Worm (Caenorhabditis elegans) whole organism, L2 larva: ENCODE measurements around the gene T23E7.2.
A peak's percentile ranks its signal among the peaks of the same experiment; 100 is the strongest.

Experiments used
- C34F6.9 ChIP-seq: fragments of 150-350 bp; optimal IDR thresholded peaks from 2 replicates; lab custom pipeline; 2014; ENCODE audit warnings: missing biosample characterization, missing genetic modification characterization
- F13H6.1 ChIP-seq: sonication (generic microtip); optimal IDR thresholded peaks from 2 replicates; lab custom pipeline; 2016; ENCODE audit warnings: missing genetic modification characterization, missing compliant biosample characterization
- Y55F3AM.14 ChIP-seq: fragments of 200-800 bp; sonication (Bioruptor generic); optimal IDR thresholded peaks from 2 replicates; lab custom pipeline; 2018; ENCODE audit warnings: mild to moderate bottlenecking, missing genetic modification characterization, missing compliant biosample characterization
- ZK546.5 ChIP-seq: sonication (generic microtip); optimal IDR thresholded peaks from 2 replicates; lab custom pipeline; 2017; ENCODE audit warnings: missing biosample characterization, missing genetic modification characterization
- aly-2 ChIP-seq: fragments of 150-350 bp; optimal IDR thresholded peaks from 2 replicates; lab custom pipeline; 2014; ENCODE audit warnings: missing biosample characterization, missing genetic modification characterization
- ama-1 ChIP-seq: fragments of 150-350 bp; optimal IDR thresholded peaks from 2 replicates; lab custom pipeline; 2018; ENCODE audit warnings: inconsistent platforms
- blmp-1 ChIP-seq: sonication (generic microtip); optimal IDR thresholded peaks from 2 replicates; lab custom pipeline; 2017; ENCODE audit warnings: missing genetic modification characterization, mild to moderate bottlenecking, missing compliant biosample characterization, antibody characterized with exemption, moderate library complexity; ENCODE audit not compliant: insufficient read depth
- ceh-82 ChIP-seq: fragments of 150-350 bp; optimal IDR thresholded peaks from 2 replicates; lab custom pipeline; 2014; ENCODE audit warnings: missing biosample characterization, missing genetic modification characterization
- crh-2 ChIP-seq: sonication (generic microtip); optimal IDR thresholded peaks from 2 replicates; lab custom pipeline; 2017; ENCODE audit warnings: missing biosample characterization, missing genetic modification characterization
- dmd-4 ChIP-seq: sonication (generic microtip); optimal IDR thresholded peaks from 2 replicates; lab custom pipeline; 2017; ENCODE audit warnings: missing biosample characterization, missing genetic modification characterization
- elt-1 ChIP-seq: fragments of 150-350 bp; optimal IDR thresholded peaks from 2 replicates; lab custom pipeline; 2014; ENCODE audit warnings: missing biosample characterization, missing genetic modification characterization
- elt-3 ChIP-seq: sonication (generic microtip); optimal IDR thresholded peaks from 2 replicates; lab custom pipeline; 2017; ENCODE audit warnings: missing biosample characterization, missing genetic modification characterization
- fos-1 ChIP-seq: fragments of 150-350 bp; optimal IDR thresholded peaks from 2 replicates; lab custom pipeline; 2014; ENCODE audit warnings: missing biosample characterization, missing genetic modification characterization
- gmeb-1 ChIP-seq: fragments of 150-350 bp; optimal IDR thresholded peaks from 2 replicates; lab custom pipeline; 2014; ENCODE audit warnings: missing biosample characterization, missing genetic modification characterization
- lin-11 ChIP-seq: fragments of 150-350 bp; sonication (generic microtip); optimal IDR thresholded peaks from 2 replicates; lab custom pipeline; 2014; ENCODE audit warnings: missing biosample characterization, missing genetic modification characterization, inconsistent platforms, mixed read lengths
- lin-13 ChIP-seq: fragments of 150-350 bp; optimal IDR thresholded peaks from 2 replicates; lab custom pipeline; 2014; ENCODE audit warnings: missing biosample characterization, missing genetic modification reagents, missing genetic modification characterization
- lin-39 ChIP-seq: fragments of 150-350 bp; optimal IDR thresholded peaks from 2 replicates; lab custom pipeline; 2014; ENCODE audit warnings: missing biosample characterization, missing genetic modification reagents, missing genetic modification characterization
- lsy-2 ChIP-seq, 2 experiments: fragments of 150-350 bp in 1 of 2; sonication (generic microtip) in 1 of 2; optimal IDR thresholded peaks; 2 replicates each; lab custom pipeline; 2014 to 2017; ENCODE audit warnings: missing biosample characterization in 2 of 2, missing genetic modification characterization in 2 of 2
- mab-5 ChIP-seq: fragments of 150-350 bp; optimal IDR thresholded peaks from 2 replicates; lab custom pipeline; 2014; ENCODE audit warnings: missing biosample characterization, missing genetic modification characterization
- mbf-1 ChIP-seq: sonication (generic microtip); optimal IDR thresholded peaks from 2 replicates; lab custom pipeline; 2017; ENCODE audit warnings: missing biosample characterization, missing genetic modification characterization
- mdl-1 ChIP-seq, 2 experiments: fragments of 150-350 bp in 1 of 2; sonication (generic microtip) in 1 of 2; optimal IDR thresholded peaks; 2 replicates each; lab custom pipeline; 2017; ENCODE audit warnings: missing biosample characterization in 2 of 2, missing genetic modification characterization in 2 of 2
- nhr-10 ChIP-seq: sonication (generic microtip); optimal IDR thresholded peaks from 2 replicates; lab custom pipeline; 2017; ENCODE audit warnings: missing biosample characterization, missing genetic modification characterization
- nhr-12 ChIP-seq: fragments of 150-350 bp; optimal IDR thresholded peaks from 2 replicates; lab custom pipeline; 2014; ENCODE audit warnings: missing biosample characterization, missing genetic modification characterization
- nhr-129 ChIP-seq: fragments of 150-350 bp; optimal IDR thresholded peaks from 2 replicates; lab custom pipeline; 2014; ENCODE audit warnings: missing biosample characterization, missing genetic modification characterization
- nhr-21 ChIP-seq: fragments of 150-350 bp; optimal IDR thresholded peaks from 2 replicates; lab custom pipeline; 2014; ENCODE audit warnings: missing biosample characterization, missing genetic modification characterization
- nhr-23 ChIP-seq: fragments of 150-350 bp; optimal IDR thresholded peaks from 2 replicates; lab custom pipeline; 2014; ENCODE audit warnings: missing biosample characterization, missing genetic modification reagents, missing genetic modification characterization
- nhr-25 ChIP-seq: fragments of 150-350 bp; sonication (generic microtip); optimal IDR thresholded peaks from 3 replicates; lab custom pipeline; 2014; ENCODE audit warnings: missing biosample characterization, missing genetic modification characterization
- nhr-77 ChIP-seq: fragments of 150-350 bp; optimal IDR thresholded peaks from 2 replicates; lab custom pipeline; 2014; ENCODE audit warnings: missing biosample characterization, missing genetic modification characterization
- peb-1 ChIP-seq: fragments of 150-350 bp; optimal IDR thresholded peaks from 2 replicates; lab custom pipeline; 2014; ENCODE audit warnings: missing biosample characterization, missing genetic modification characterization
- sem-4 ChIP-seq: fragments of 150-350 bp; optimal IDR thresholded peaks from 2 replicates; lab custom pipeline; 2014; ENCODE audit warnings: missing biosample characterization, missing genetic modification reagents, missing genetic modification characterization
- skn-1 ChIP-seq: sonication (generic microtip); optimal IDR thresholded peaks from 2 replicates; lab custom pipeline; 2017; ENCODE audit warnings: missing biosample characterization, missing genetic modification characterization
- sma-3 ChIP-seq: sonication (generic microtip); optimal IDR thresholded peaks from 2 replicates; lab custom pipeline; 2016; ENCODE audit warnings: missing genetic modification reagents, missing genetic modification characterization, missing compliant biosample characterization
- sma-9 ChIP-seq, 2 experiments: fragments of 150-350 bp in 1 of 2; sonication (generic microtip) in 1 of 2; optimal IDR thresholded peaks; 2 replicates each; lab custom pipeline; 2014 to 2016; ENCODE audit warnings: missing genetic modification characterization in 2 of 2, mild to moderate bottlenecking in 1 of 2, missing biosample characterization in 1 of 2, missing compliant biosample characterization in 1 of 2, missing genetic modification reagents in 1 of 2, moderate library complexity in 1 of 2
- snpc-4 ChIP-seq: fragments of 150-350 bp; optimal IDR thresholded peaks from 2 replicates; lab custom pipeline; 2014; ENCODE audit warnings: missing biosample characterization, missing genetic modification characterization
- unc-55 ChIP-seq: fragments of 150-350 bp; sonication (generic microtip); optimal IDR thresholded peaks from 3 replicates; lab custom pipeline; 2014; ENCODE audit warnings: missing biosample characterization, missing genetic modification reagents, missing genetic modification characterization
- unc-62 ChIP-seq: fragments of 150-350 bp; optimal IDR thresholded peaks from 2 replicates; lab custom pipeline; 2014; ENCODE audit warnings: missing biosample characterization, missing genetic modification reagents, missing genetic modification characterization
- zag-1 ChIP-seq: fragments of 150-350 bp; optimal IDR thresholded peaks from 2 replicates; lab custom pipeline; 2014; ENCODE audit warnings: missing biosample characterization, missing genetic modification characterization
- ztf-4 ChIP-seq: fragments of 150-350 bp; optimal IDR thresholded peaks from 2 replicates; lab custom pipeline; 2014; ENCODE audit warnings: missing biosample characterization, missing genetic modification characterization

Gene T23E7.2

ce11 chrX:17627382-17627781 is 43.4 kb upstream of the T23E7.2 start (continued):
- TF ChIP-seq sma-9 (GFP tag; optimal IDR thresholded peaks at IDR 0.05; lab: Kevin White, UChicago) (peak; percentile 39), sma-9 (tag; optimal IDR thresholded peaks at IDR 0.05; lab: Kevin White, UChicago) (no peak), lin-39 (no peak), fos-1 (no peak), mab-5 (tag; lab: Kevin White, UChicago) (peak; percentile 10), mdl-1 (tag; optimal IDR thresholded peaks at IDR 0.05; lab: Kevin White, UChicago) (peak in 1 of 2 experiments; percentile 41), snpc-4 (tag; lab: Kevin White, UChicago) (peak; percentile 16), nhr-129 (tag; lab: Kevin White, UChicago) (peak; percentile 55), skn-1 (no peak)

DNA sequence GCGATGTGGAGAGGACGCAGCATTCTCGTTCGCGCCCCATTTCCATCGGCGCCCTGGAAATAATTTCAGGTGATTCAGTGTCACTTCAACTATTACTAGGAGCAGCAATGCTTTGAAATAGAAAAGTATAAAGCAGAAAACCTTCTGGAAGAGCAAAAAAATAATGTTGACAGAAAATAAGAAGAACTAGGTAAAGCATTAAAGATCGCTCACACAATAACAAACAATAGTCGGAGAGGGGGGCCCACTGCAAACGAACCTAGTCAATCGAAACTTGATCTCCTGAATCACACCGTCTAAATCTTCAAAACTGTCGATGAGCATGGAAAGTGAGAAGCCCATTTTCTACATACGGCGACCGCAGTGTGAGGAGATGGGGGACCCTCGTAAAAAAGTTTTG is 42.9 kb upstream of the T23E7.2 start:
- no peak for TF ChIP-seq lin-13 (GFP tag; lab: Kevin White, UChicago)
- TF ChIP-seq lin-11 (tag; lab: Kevin White, UChicago), result no peak
- TF ChIP-seq lsy-2 (tag; optimal IDR thresholded peaks at IDR 0.05; lab: Kevin White, UChicago), result no peak
- TF ChIP-seq snpc-4 (tag; lab: Kevin White, UChicago), result no peak
- TF ChIP-seq ama-1 (lab: Kevin White, UChicago), result no peak
- TF ChIP-seq sma-3, result no peak
- TF ChIP-seq ceh-82 (tag; lab: Kevin White, UChicago), result no peak
- no peak for TF ChIP-seq sma-9 (GFP tag; optimal IDR thresholded peaks at IDR 0.05; lab: Kevin White, UChicago)
- TF ChIP-seq sma-9 (tag; optimal IDR thresholded peaks at IDR 0.05; lab: Kevin White, UChicago), result no peak
- TF ChIP-seq dmd-4 (tag; lab: Kevin White, UChicago), result no peak
- no peak for TF ChIP-seq peb-1

- TF ChIP-seq elt-3 (tag; lab: Kevin White, UChicago) (no peak), zag-1 (tag; lab: Kevin White, UChicago) (peak; percentile 65), C34F6.9 (peak; percentile 70), mab-5 (tag; lab: Kevin White, UChicago) (peak; percentile 51), crh-2 (peak; percentile 15), nhr-77 (tag; lab: Kevin White, UChicago) (no peak), nhr-129 (tag; lab: Kevin White, UChicago) (peak; percentile 66), mdl-1 (tag; optimal IDR thresholded peaks at IDR 0.05; lab: Kevin White, UChicago) (peak; percentile 20 to 42), sma-9 (GFP tag; optimal IDR thresholded peaks at IDR 0.05; lab: Kevin White, UChicago) (peak; percentile 52), sma-9 (tag; optimal IDR thresholded peaks at IDR 0.05; lab: Kevin White, UChicago) (no peak), nhr-10 (tag; lab: Kevin White, UChicago) (no peak), fos-1 (no peak), ztf-4 (tag; lab: Kevin White, UChicago) (peak; percentile 33), unc-55 (GFP tag; lab: Kevin White, UChicago) (peak; percentile 65), F13H6.1 (peak; percentile 63), lin-11 (tag; lab: Kevin White, UChicago) (peak; percentile 29), elt-1 (tag; lab: Kevin White, UChicago) (no peak), lsy-2 (tag; optimal IDR thresholded peaks at IDR 0.05; lab: Kevin White, UChicago) (peak in 1 of 2 experiments; percentile 31)
These were observed 42.5 kb upstream of the T23E7.2 start for ce11 chrX:17628345-17628744.

ce11 chrX:17630888-17631287 is 39.9 kb upstream of the T23E7.2 start:
- no peak for TF ChIP-seq elt-1 (tag; lab: Kevin White, UChicago)
- peak; percentile 38 for TF ChIP-seq sem-4 (tag; lab: Kevin White, UChicago)
- peak; percentile 90 for TF ChIP-seq nhr-21 (tag; lab: Kevin White, UChicago)
- TF ChIP-seq nhr-23 (tag; lab: Kevin White, UChicago), result no peak
- TF ChIP-seq nhr-129 (tag; lab: Kevin White, UChicago), result peak; percentile 54
- TF ChIP-seq lsy-2 (tag; optimal IDR thresholded peaks at IDR 0.05; lab: Kevin White, UChicago), result peak in 1 of 2 experiments; percentile 29
- no peak for TF ChIP-seq ZK546.5
- TF ChIP-seq nhr-25 (tag; lab: Kevin White, UChicago), result peak; percentile 72
- peak; percentile 64 for TF ChIP-seq fos-1
- peak; percentile 53 for TF ChIP-seq gmeb-1 (tag; lab: Kevin White, UChicago)
- peak; percentile 38 for TF ChIP-seq Y55F3AM.14 (GFP tag; lab: Kevin White, UChicago)
- TF ChIP-seq aly-2 (tag; lab: Kevin White, UChicago), result no peak
- no peak for TF ChIP-seq nhr-12 (tag; lab: Kevin White, UChicago)
- TF ChIP-seq nhr-77 (tag; lab: Kevin White, UChicago), result no peak
- TF ChIP-seq crh-2, result peak; percentile 49
- TF ChIP-seq sma-9 (GFP tag; optimal IDR thresholded peaks at IDR 0.05; lab: Kevin White, UChicago), result peak; percentile 92
- no peak for TF ChIP-seq sma-9 (tag; optimal IDR thresholded peaks at IDR 0.05; lab: Kevin White, UChicago)
- peak; percentile 92 for TF ChIP-seq blmp-1 (tag; lab: Kevin White, UChicago)
- TF ChIP-seq lin-13 (GFP tag; lab: Kevin White, UChicago), result no peak
- peak; percentile 40 to 78 for TF ChIP-seq mdl-1 (tag; optimal IDR thresholded peaks at IDR 0.05; lab: Kevin White, UChicago)
- no peak for TF ChIP-seq unc-62 (GFP tag; lab: Kevin White, UChicago)
- peak; percentile 87 for TF ChIP-seq sma-3
- TF ChIP-seq F13H6.1, result peak; percentile 72
- TF ChIP-seq mbf-1 (tag; lab: Kevin White, UChicago), result no peak
- TF ChIP-seq skn-1, result no peak
- no peak for TF ChIP-seq dmd-4 (tag; lab: Kevin White, UChicago)
- TF ChIP-seq C34F6.9, result no peak
